Worm (Caenorhabditis elegans): Measurements from ENCODE around the gene F34H10.4.

DNA sequence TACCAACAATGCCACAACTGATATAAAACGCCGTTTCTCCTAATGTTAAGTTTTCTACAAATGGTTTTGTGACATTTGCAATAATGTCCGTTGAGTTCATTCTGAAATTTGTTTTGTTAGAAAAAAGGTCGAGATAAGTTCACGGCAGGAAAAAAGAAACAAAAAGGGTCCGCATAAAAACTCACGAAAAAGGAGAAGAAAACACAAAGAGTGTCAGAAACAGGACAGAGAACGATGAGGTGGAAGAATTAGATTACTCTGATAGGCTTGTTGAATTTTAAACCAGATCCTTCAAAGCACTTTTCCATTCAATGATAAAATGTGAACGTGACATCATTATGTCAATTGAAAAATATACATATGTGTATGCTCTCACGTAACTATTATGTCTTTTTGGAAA lies 4.7 kb downstream of the F34H10.4 start, which contains the start of gene aex-2:
- TF ChIP-seq ama-1 (optimal IDR thresholded peaks at IDR 0.05) (no peak), pes-1 (GFP tag; IDR thresholded peaks at IDR 0.05) (no peak), tra-4 (tag; optimal IDR thresholded peaks at IDR 0.05) (no peak), tbx-37 (GFP tag; conservative IDR thresholded peaks at IDR 0.05) (no peak), ceh-36 (tag; optimal IDR thresholded peaks at IDR 0.05) (no peak), aly-1 (tag; optimal IDR thresholded peaks at IDR 0.05) (no peak)

All from whole organism, early embryonic.